Worm (Caenorhabditis elegans) whole organism, late embryonic: ENCODE measurements around the gene natc-1.
"Not testable (repeated sequence)": the region's sequence is repeated elsewhere in the genome, so short reads cannot be mapped to it uniquely, and the experiment has no call there.

ENCODE experiments used
- C08G9.2 ChIP-seq: sonication (generic microtip); optimal IDR thresholded peaks from 2 replicates; lab custom pipeline; 2016; ENCODE audit warnings: mild to moderate bottlenecking, missing genetic modification characterization, moderate library complexity, missing compliant biosample characterization
- F13H6.1 ChIP-seq: sonication (generic microtip); optimal IDR thresholded peaks from 2 replicates; lab custom pipeline; 2016; ENCODE audit warnings: missing genetic modification characterization, missing compliant biosample characterization
- K09A11.1 ChIP-seq: sonication (generic microtip); optimal IDR thresholded peaks from 2 replicates; lab custom pipeline; 2017; ENCODE audit warnings: antibody characterized with exemption, mild to moderate bottlenecking, missing genetic modification characterization, missing compliant biosample characterization; ENCODE audit not compliant: insufficient read depth
- ahr-1 ChIP-seq: sonication (generic microtip); optimal IDR thresholded peaks from 2 replicates; lab custom pipeline; 2016; ENCODE audit warnings: missing genetic modification characterization, missing compliant biosample characterization
- ceh-14 ChIP-seq: sonication (generic microtip); optimal IDR thresholded peaks from 2 replicates; lab custom pipeline; 2016; ENCODE audit warnings: missing genotype, missing genetic modification characterization, missing compliant biosample characterization
- ceh-18 ChIP-seq: sonication (generic microtip); optimal IDR thresholded peaks from 2 replicates; lab custom pipeline; 2016; ENCODE audit warnings: missing genetic modification characterization, missing compliant biosample characterization
- ceh-19 ChIP-seq: fragments of 200-800 bp; sonication (Bioruptor generic); optimal IDR thresholded peaks from 2 replicates; lab custom pipeline; 2018; ENCODE audit warnings: mild to moderate bottlenecking, missing genetic modification characterization, missing compliant biosample characterization
- ceh-22 ChIP-seq: sonication (generic microtip); optimal IDR thresholded peaks from 2 replicates; lab custom pipeline; 2017; ENCODE audit warnings: missing biosample characterization, missing genetic modification characterization
- ceh-24 ChIP-seq: sonication (generic microtip); optimal IDR thresholded peaks from 2 replicates; lab custom pipeline; 2016; ENCODE audit warnings: mild to moderate bottlenecking, missing genetic modification characterization, missing compliant biosample characterization
- ceh-31 ChIP-seq: sonication (generic microtip); optimal IDR thresholded peaks from 2 replicates; lab custom pipeline; 2016; ENCODE audit warnings: missing genetic modification characterization, missing compliant biosample characterization
- ceh-34 ChIP-seq: sonication (generic microtip); optimal IDR thresholded peaks from 2 replicates; lab custom pipeline; 2016; ENCODE audit warnings: mild to moderate bottlenecking, missing genetic modification characterization, missing compliant biosample characterization
- ceh-45 ChIP-seq: fragments of 200-800 bp; sonication (Bioruptor generic); IDR thresholded peaks from 2 replicates; pipeline ENCODE4 v1.3.6; 2022; ENCODE audit warnings: missing genetic modification reagents, missing genetic modification characterization, missing compliant biosample characterization
- dmd-4 ChIP-seq: sonication (generic microtip); optimal IDR thresholded peaks from 2 replicates; lab custom pipeline; 2016; ENCODE audit warnings: borderline replicate concordance, missing genetic modification characterization, missing compliant biosample characterization
- elt-2 ChIP-seq: sonication (generic microtip); optimal IDR thresholded peaks from 2 replicates; lab custom pipeline; 2016; ENCODE audit warnings: missing genetic modification reagents, missing genetic modification characterization, missing compliant biosample characterization
- fkh-10 ChIP-seq: fragments of 150-350 bp; optimal IDR thresholded peaks from 2 replicates; lab custom pipeline; 2014; ENCODE audit warnings: missing biosample characterization, missing genetic modification reagents, missing genetic modification characterization
- fkh-6 ChIP-seq: sonication (generic microtip); optimal IDR thresholded peaks from 2 replicates; lab custom pipeline; 2016; ENCODE audit warnings: missing genetic modification characterization, missing compliant biosample characterization
- gmeb-2 ChIP-seq: sonication (generic microtip); optimal IDR thresholded peaks from 2 replicates; lab custom pipeline; 2016; ENCODE audit warnings: missing genetic modification characterization, inconsistent platforms, missing compliant biosample characterization
- hlh-15 ChIP-seq: sonication (generic microtip); optimal IDR thresholded peaks from 2 replicates; lab custom pipeline; 2016; ENCODE audit warnings: missing genetic modification characterization, missing compliant biosample characterization
- hlh-30 ChIP-seq: sonication (generic microtip); optimal IDR thresholded peaks from 2 replicates; lab custom pipeline; 2017; ENCODE audit warnings: antibody characterized with exemption, missing genetic modification characterization, missing compliant biosample characterization; ENCODE audit not compliant: insufficient read depth
- hlh-8 ChIP-seq: sonication (generic microtip); optimal IDR thresholded peaks from 2 replicates; lab custom pipeline; 2016; ENCODE audit warnings: missing genotype, missing genetic modification characterization, missing compliant biosample characterization
- lim-6 ChIP-seq: sonication (generic microtip); optimal IDR thresholded peaks from 2 replicates; lab custom pipeline; 2016; ENCODE audit warnings: missing genetic modification characterization, missing compliant biosample characterization
- lin-11 ChIP-seq: fragments of 200-800 bp; sonication (Bioruptor generic); optimal IDR thresholded peaks from 2 replicates; lab custom pipeline; 2018; ENCODE audit warnings: mild to moderate bottlenecking, missing genetic modification characterization, missing compliant biosample characterization
- madf-2 ChIP-seq: sonication (generic microtip); optimal IDR thresholded peaks from 2 replicates; lab custom pipeline; 2017; ENCODE audit warnings: missing genetic modification characterization, missing compliant biosample characterization
- nhr-11 ChIP-seq: fragments of 150-350 bp; optimal IDR thresholded peaks from 2 replicates; lab custom pipeline; 2014; ENCODE audit warnings: missing biosample characterization, missing genetic modification characterization
- nhr-232 ChIP-seq: sonication (generic microtip); optimal IDR thresholded peaks from 2 replicates; lab custom pipeline; 2016; ENCODE audit warnings: missing genetic modification characterization, missing compliant biosample characterization
- odd-2 ChIP-seq: sonication (generic microtip); optimal IDR thresholded peaks from 2 replicates; lab custom pipeline; 2017; ENCODE audit warnings: antibody characterized with exemption, mild to moderate bottlenecking, missing genetic modification characterization, missing compliant biosample characterization
- pros-1 ChIP-seq: fragments of 150-350 bp; optimal IDR thresholded peaks from 2 replicates; lab custom pipeline; 2014; ENCODE audit warnings: missing biosample characterization, missing genetic modification reagents, missing genetic modification characterization
- rnt-1 ChIP-seq: sonication (generic microtip); optimal IDR thresholded peaks from 2 replicates; lab custom pipeline; 2016; ENCODE audit warnings: missing genetic modification characterization, missing compliant biosample characterization
- sdc-2 ChIP-seq: sonication (generic microtip); optimal IDR thresholded peaks from 2 replicates; lab custom pipeline; 2016; ENCODE audit warnings: missing genotype, missing genetic modification characterization, missing compliant biosample characterization
- sox-2 ChIP-seq: fragments of 200-800 bp; sonication (Bioruptor generic); IDR thresholded peaks from 2 replicates; pipeline ENCODE4 v1.3.6; 2022; ENCODE audit warnings: missing genetic modification reagents, missing genetic modification characterization, missing compliant biosample characterization
- ttx-3 ChIP-seq: sonication (generic microtip); optimal IDR thresholded peaks from 2 replicates; lab custom pipeline; 2016; ENCODE audit warnings: missing genetic modification reagents, missing genetic modification characterization, missing compliant biosample characterization
- unc-3 ChIP-seq, 2 experiments: fragments of 200-800 bp in 1 of 2; sonication (Bioruptor generic) in 1 of 2; sonication (generic microtip) in 1 of 2; conservative IDR thresholded peaks in 1 of 2; optimal IDR thresholded peaks in 1 of 2; 2 replicates each; pipeline versions ENCODE4 v1.3.6 to Lab custom; 2016 to 2022; ENCODE audit warnings: missing compliant biosample characterization in 2 of 2, missing genetic modification characterization in 2 of 2, missing genetic modification reagents in 1 of 2
- unc-42 ChIP-seq: sonication (generic microtip); optimal IDR thresholded peaks from 2 replicates; lab custom pipeline; 2016; ENCODE audit warnings: missing genotype, missing genetic modification characterization, missing compliant biosample characterization
- unc-55 ChIP-seq: sonication (generic microtip); optimal IDR thresholded peaks from 2 replicates; lab custom pipeline; 2017; ENCODE audit warnings: missing biosample characterization, missing genetic modification reagents, missing genetic modification characterization
- ztf-16 ChIP-seq: sonication (generic microtip); optimal IDR thresholded peaks from 2 replicates; lab custom pipeline; 2017; ENCODE audit warnings: missing genetic modification characterization, missing compliant biosample characterization

Gene natc-1

DNA sequence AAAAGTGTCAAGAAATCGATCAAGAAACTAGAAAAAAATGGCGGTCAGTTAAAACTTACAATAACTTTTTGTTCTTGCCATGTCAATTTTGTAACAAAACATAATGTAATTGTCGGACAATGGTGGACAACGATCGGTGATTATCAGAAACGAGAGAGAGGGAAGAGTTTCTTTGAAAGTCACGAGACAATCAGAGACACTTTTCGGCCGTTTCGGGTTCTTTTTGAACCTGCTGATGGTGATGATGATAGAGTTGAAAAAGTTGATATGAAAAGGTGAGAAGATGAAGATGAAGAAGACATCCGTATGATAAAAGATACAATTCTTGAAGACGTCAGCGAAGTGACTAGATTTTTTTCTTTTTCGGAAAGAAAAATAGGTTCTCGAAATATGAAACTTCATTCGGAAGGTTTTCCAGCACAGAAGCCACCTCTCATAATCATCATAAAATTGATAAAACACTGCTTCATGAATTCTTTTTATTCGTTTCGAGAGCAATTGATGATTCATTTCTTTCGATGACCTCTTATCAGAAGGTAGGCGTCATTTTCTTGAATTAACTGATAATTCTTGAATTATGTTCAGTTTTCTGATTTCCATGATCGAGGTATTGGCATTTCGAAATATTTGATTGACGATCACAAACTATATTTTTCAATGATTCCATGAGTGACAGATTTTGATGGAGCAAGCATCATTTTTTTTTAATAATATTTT, 35.3 kb upstream of the natc-1 start:
- no peak for TF ChIP-seq rnt-1 (tag; lab: Kevin White, UChicago)
- TF ChIP-seq K09A11.1 (tag; lab: Kevin White, UChicago): no peak
- no peak for TF ChIP-seq lim-6 (tag; lab: Kevin White, UChicago)
- TF ChIP-seq ttx-3: no peak
- TF ChIP-seq lin-11: no peak
- no peak for TF ChIP-seq ztf-16 (tag; lab: Kevin White, UChicago)
- no peak for TF ChIP-seq sdc-2 (tag; lab: Kevin White, UChicago)
- no peak for TF ChIP-seq sox-2 (GFP tag; lab: Robert Waterston, UW)
- TF ChIP-seq gmeb-2 (tag; lab: Kevin White, UChicago): no peak
- no peak for TF ChIP-seq fkh-10 (GFP tag; lab: Kevin White, UChicago)
- TF ChIP-seq C08G9.2 (tag; lab: Kevin White, UChicago): no peak
- TF ChIP-seq ceh-24 (tag; lab: Kevin White, UChicago): no peak
- TF ChIP-seq odd-2: no peak

DNA sequence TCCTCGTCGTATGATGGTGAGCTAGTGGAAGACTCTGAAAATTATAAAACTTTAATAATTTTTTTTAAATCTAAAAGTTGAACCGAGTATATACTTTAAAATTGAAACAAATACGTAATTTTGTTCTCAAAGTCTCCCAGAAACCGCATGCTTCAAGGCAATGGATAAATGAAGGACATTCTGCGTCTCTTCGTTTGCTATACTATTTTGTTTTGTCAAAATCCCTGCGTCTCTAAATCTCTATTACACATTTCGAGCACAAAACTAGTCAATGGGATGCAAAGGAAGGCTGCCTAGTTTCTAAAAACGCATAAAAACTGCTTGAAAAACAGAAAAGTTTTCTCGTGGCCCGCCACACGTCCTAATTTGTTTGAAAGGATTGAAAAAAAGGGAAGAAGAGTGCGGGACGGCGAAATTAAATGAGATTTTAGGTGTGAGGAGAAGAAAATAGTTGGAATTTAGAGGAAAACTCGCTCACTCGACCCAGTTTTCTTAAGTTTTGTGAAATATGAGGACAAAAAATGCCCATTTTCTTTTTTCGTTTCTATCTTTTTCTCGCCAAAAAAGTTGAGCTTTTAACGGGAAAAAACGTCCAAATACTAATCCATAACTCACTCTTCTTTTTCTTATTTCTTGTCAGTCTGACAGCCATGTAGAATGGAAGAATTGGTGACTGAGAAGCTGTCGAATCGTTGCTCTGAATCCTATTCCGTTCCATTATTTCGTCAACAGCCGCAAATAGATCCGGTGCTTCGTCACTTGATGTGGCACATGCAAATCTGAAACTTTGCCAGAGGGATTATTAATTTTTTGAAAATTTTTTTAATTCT, 33.4 kb upstream of the natc-1 start:
- TF ChIP-seq nhr-232 (tag; lab: Kevin White, UChicago) (no peak), pros-1 (tag; lab: Kevin White, UChicago) (peak; percentile 14), unc-42 (tag; lab: Kevin White, UChicago) (peak; percentile 56), ceh-31 (tag; lab: Kevin White, UChicago) (peak; percentile 21), unc-55 (GFP tag; lab: Kevin White, UChicago) (peak; percentile 28)
- TF ChIP-seq, all 69 proteins: peak for 4

DNA sequence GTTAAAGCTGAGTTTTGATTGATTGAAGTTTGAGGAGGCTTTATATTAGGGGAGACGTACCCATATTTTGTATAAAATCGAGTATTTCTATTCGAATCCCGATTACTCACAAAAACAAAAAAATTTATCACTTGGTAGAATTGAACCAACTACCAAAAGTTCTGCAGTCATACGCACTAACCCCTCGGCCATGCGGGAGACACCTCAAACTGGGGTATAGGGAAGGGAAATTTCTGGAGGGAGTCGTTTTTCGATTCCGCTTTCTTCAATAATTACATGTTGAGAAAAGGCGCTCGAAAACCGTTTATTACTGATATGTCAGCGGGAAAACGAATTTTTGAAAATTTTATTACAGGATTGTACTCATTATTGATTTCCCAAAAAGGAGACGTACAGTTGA, 30.9 kb upstream of the natc-1 start:
- TF ChIP-seq unc-3 (GFP tag; conservative IDR thresholded peaks at IDR 0.05; lab: Robert Waterston, UW) (peak; percentile 50), ceh-45 (0 out of 2 replicates have a peak, but pooled peaks have one; percentile 18)
- TF ChIP-seq unc-3 (tag; optimal IDR thresholded peaks at IDR 0.05; lab: Kevin White, UChicago): not testable (repeated sequence)

DNA sequence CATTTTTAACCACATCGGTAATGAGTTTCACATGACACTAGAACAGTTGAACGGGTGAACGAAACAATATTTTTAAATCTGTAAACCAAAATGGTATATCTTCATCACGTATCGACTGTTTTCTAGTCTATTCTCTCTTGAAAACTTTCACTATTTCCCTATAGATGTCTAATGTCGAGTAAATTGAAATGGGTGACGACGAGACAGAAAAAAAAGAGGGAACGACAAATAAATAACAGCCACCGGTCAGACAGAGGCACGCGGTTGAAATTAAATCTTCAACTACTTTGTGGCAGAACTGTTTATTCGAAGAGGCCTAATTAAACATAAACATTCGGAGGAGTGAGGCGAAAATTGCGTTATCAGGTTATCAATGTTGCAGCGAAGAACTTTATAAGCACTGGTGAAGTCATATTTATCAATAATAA, 27.7 kb upstream of the natc-1 start:
- TF ChIP-seq elt-2 (tag; lab: Kevin White, UChicago) (peak; percentile 31), hlh-30 (tag; lab: Kevin White, UChicago) (no peak), unc-55 (GFP tag; lab: Kevin White, UChicago) (no peak), ceh-34 (no peak)

DNA sequence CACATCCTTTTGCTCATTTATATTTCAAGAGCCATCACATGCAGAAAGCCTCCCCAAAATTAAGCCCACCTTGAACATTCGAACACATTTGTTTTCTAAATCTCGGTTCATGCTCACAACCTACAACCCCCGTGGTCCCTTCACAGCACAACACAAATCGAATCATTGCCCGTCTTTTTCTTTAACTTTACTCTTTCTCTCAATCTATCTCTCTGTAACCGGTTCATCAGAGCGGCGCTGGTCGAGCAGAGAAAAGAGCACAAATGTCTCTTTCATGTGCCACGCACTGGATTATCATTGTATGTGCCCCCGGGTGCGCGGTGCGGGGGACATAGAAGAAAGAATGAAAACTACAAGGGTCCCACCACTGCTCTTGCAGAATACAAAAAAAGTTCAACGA, 26.9 kb upstream of the natc-1 start:
- TF ChIP-seq unc-42 (tag; lab: Kevin White, UChicago): peak; percentile 79
- TF ChIP-seq ceh-19 (GFP tag; lab: Kevin White, UChicago): no peak

DNA sequence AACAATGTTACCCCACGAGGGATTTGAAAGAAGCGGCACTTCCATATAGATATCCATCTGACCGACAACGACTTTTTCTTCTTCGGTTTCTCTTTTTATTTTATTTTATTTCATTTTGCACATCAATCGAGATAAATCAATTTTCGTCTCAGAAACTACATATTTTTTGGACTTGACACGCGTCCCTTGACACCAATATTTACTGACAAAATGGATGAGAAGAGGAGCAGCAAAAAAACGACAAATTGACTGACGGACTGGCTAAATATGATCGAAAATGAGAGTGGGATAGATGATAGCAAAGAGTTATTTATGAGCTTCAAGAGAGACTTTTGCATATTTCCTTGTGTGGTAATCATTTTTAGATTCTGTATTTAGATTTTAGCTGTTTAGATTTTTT, 24.8 kb upstream of the natc-1 start:
- TF ChIP-seq unc-42 (tag; lab: Kevin White, UChicago): no peak
- no peak for TF ChIP-seq dmd-4 (tag; lab: Kevin White, UChicago)
- no peak for TF ChIP-seq F13H6.1
- no peak for TF ChIP-seq ztf-16 (tag; lab: Kevin White, UChicago)
- no peak for TF ChIP-seq hlh-15
- no peak for TF ChIP-seq hlh-8
- TF ChIP-seq nhr-11 (tag; lab: Kevin White, UChicago): no peak
- TF ChIP-seq C08G9.2 (tag; lab: Kevin White, UChicago): no peak
- no peak for TF ChIP-seq ceh-14 (tag; lab: Kevin White, UChicago)
- TF ChIP-seq lin-11: no peak
- no peak for TF ChIP-seq fkh-6 (tag; lab: Kevin White, UChicago)
- no peak for TF ChIP-seq ceh-45
- TF ChIP-seq ceh-18 (tag; lab: Kevin White, UChicago): no peak
- no peak for TF ChIP-seq unc-3 (GFP tag; conservative IDR thresholded peaks at IDR 0.05; lab: Robert Waterston, UW)
- TF ChIP-seq unc-3 (tag; optimal IDR thresholded peaks at IDR 0.05; lab: Kevin White, UChicago): no peak
- no peak for TF ChIP-seq ahr-1 (tag; lab: Kevin White, UChicago)
- no peak for TF ChIP-seq ceh-34
- no peak for TF ChIP-seq nhr-232 (tag; lab: Kevin White, UChicago)
- TF ChIP-seq ceh-22 (tag; lab: Kevin White, UChicago): no peak
- no peak for TF ChIP-seq madf-2
